Worm (Caenorhabditis elegans) whole organism, L2 larva: ENCODE measurements around the gene Y46G5A.36.

ENCODE experiments used
- F13H6.1 ChIP-seq: sonication (generic microtip); optimal IDR thresholded peaks from 2 replicates; lab custom pipeline; 2016; ENCODE audit warnings: missing genetic modification characterization, missing compliant biosample characterization
- ceh-16 ChIP-seq: fragments of 150-350 bp; optimal IDR thresholded peaks from 2 replicates; lab custom pipeline; 2014; ENCODE audit warnings: missing biosample characterization, missing genetic modification characterization
- dmd-4 ChIP-seq: sonication (generic microtip); optimal IDR thresholded peaks from 2 replicates; lab custom pipeline; 2017; ENCODE audit warnings: missing biosample characterization, missing genetic modification characterization
- elt-3 ChIP-seq: sonication (generic microtip); optimal IDR thresholded peaks from 2 replicates; lab custom pipeline; 2017; ENCODE audit warnings: missing biosample characterization, missing genetic modification characterization
- lin-11 ChIP-seq: fragments of 150-350 bp; sonication (generic microtip); optimal IDR thresholded peaks from 2 replicates; lab custom pipeline; 2014; ENCODE audit warnings: missing biosample characterization, missing genetic modification characterization, inconsistent platforms, mixed read lengths
- sma-9 ChIP-seq, 2 experiments: fragments of 150-350 bp in 1 of 2; sonication (generic microtip) in 1 of 2; optimal IDR thresholded peaks; 2 replicates each; lab custom pipeline; 2014 to 2016; ENCODE audit warnings: missing genetic modification characterization in 2 of 2, mild to moderate bottlenecking in 1 of 2, missing biosample characterization in 1 of 2, missing compliant biosample characterization in 1 of 2, missing genetic modification reagents in 1 of 2, moderate library complexity in 1 of 2
- snpc-4 ChIP-seq: fragments of 150-350 bp; optimal IDR thresholded peaks from 2 replicates; lab custom pipeline; 2014; ENCODE audit warnings: missing biosample characterization, missing genetic modification characterization
- zag-1 ChIP-seq: fragments of 150-350 bp; optimal IDR thresholded peaks from 2 replicates; lab custom pipeline; 2014; ENCODE audit warnings: missing biosample characterization, missing genetic modification characterization

- no peak for TF ChIP-seq F13H6.1 (tag; lab: Kevin White, UChicago)
- no peak for TF ChIP-seq ceh-16 (tag; lab: Kevin White, UChicago)
- no peak for TF ChIP-seq elt-3
- TF ChIP-seq dmd-4 (tag; lab: Kevin White, UChicago): no peak
- no peak for TF ChIP-seq snpc-4 (tag; lab: Kevin White, UChicago)
- no peak for TF ChIP-seq zag-1 (tag; lab: Kevin White, UChicago)
- TF ChIP-seq lin-11 (tag; lab: Kevin White, UChicago): no peak
- no peak for TF ChIP-seq sma-9 (GFP tag; optimal IDR thresholded peaks at IDR 0.05; lab: Kevin White, UChicago)
- no peak for TF ChIP-seq sma-9 (tag; optimal IDR thresholded peaks at IDR 0.05; lab: Kevin White, UChicago)
These were observed 18.3 kb upstream of the Y46G5A.36 start, which contains the start of the genes Y46G5A.18 and Y46G5A.47 for ce11 chrII:12805161-12805560.
